Worm (Caenorhabditis elegans) whole organism, L3 larva: ENCODE data around the gene fbxc-23.

Experiments used
- R02D3.7 ChIP-seq: fragments of 150-350 bp; optimal IDR thresholded peaks from 2 replicates; lab custom pipeline; 2014; ENCODE audit warnings: missing biosample characterization, missing genetic modification characterization
- ZK546.5 ChIP-seq: sonication (generic microtip); optimal IDR thresholded peaks from 2 replicates; lab custom pipeline; 2017; ENCODE audit warnings: missing biosample characterization, missing genetic modification characterization
- ama-1 ChIP-seq: fragments of 150-350 bp; optimal IDR thresholded peaks from 2 replicates; lab custom pipeline; 2018
- ceh-16 ChIP-seq: sonication (generic microtip); optimal IDR thresholded peaks from 2 replicates; lab custom pipeline; 2017; ENCODE audit warnings: missing biosample characterization, missing genetic modification characterization
- ceh-82 ChIP-seq: fragments of 150-350 bp; optimal IDR thresholded peaks from 2 replicates; lab custom pipeline; 2014; ENCODE audit warnings: missing biosample characterization, missing genetic modification characterization
- daf-12 ChIP-seq: fragments of 150-350 bp; optimal IDR thresholded peaks from 2 replicates; lab custom pipeline; 2014; ENCODE audit warnings: missing biosample characterization, missing genetic modification reagents, missing genetic modification characterization
- egl-5 ChIP-seq: fragments of 150-350 bp; optimal IDR thresholded peaks from 2 replicates; lab custom pipeline; 2017; ENCODE audit warnings: missing biosample characterization, missing genetic modification reagents, missing genetic modification characterization, inconsistent platforms
- elt-1 ChIP-seq: fragments of 150-350 bp; optimal IDR thresholded peaks from 2 replicates; lab custom pipeline; 2014; ENCODE audit warnings: missing biosample characterization, missing genetic modification characterization
- elt-2 ChIP-seq: sonication (generic microtip); optimal IDR thresholded peaks from 2 replicates; lab custom pipeline; 2016; ENCODE audit warnings: missing genetic modification reagents, mild to moderate bottlenecking, missing genetic modification characterization, missing compliant biosample characterization
- elt-3 ChIP-seq, 3 experiments: fragments of 150-350 bp in 1 of 3; sonication (generic microtip) in 2 of 3; optimal IDR thresholded peaks; 2 replicates in 2 of 3; 4 replicates in 1 of 3; lab custom pipeline; 2014 to 2017; ENCODE audit warnings: missing biosample characterization in 3 of 3, missing genetic modification characterization in 3 of 3
- eor-1 ChIP-seq, 2 experiments: fragments of 150-350 bp; optimal IDR thresholded peaks; 2 replicates each; lab custom pipeline; 2014 to 2018; ENCODE audit warnings: missing biosample characterization in 2 of 2, missing genetic modification characterization in 2 of 2
- fkh-10 ChIP-seq: sonication (generic microtip); optimal IDR thresholded peaks from 2 replicates; lab custom pipeline; 2017; ENCODE audit warnings: missing biosample characterization, missing genetic modification reagents, missing genetic modification characterization
- fkh-2 ChIP-seq: fragments of 150-350 bp; optimal IDR thresholded peaks from 2 replicates; lab custom pipeline; 2014; ENCODE audit warnings: missing biosample characterization, missing genetic modification reagents, missing genetic modification characterization
- fos-1 ChIP-seq: fragments of 150-350 bp; optimal IDR thresholded peaks from 2 replicates; lab custom pipeline; 2014; ENCODE audit warnings: missing biosample characterization, missing genetic modification characterization
- hmg-11 ChIP-seq: sonication (generic microtip); optimal IDR thresholded peaks from 2 replicates; lab custom pipeline; 2016; ENCODE audit warnings: missing genetic modification characterization, missing compliant biosample characterization
- jun-1 ChIP-seq: fragments of 150-350 bp; optimal IDR thresholded peaks from 2 replicates; lab custom pipeline; 2014; ENCODE audit warnings: missing biosample characterization, missing genetic modification reagents, missing genetic modification characterization
- lin-15B ChIP-seq: fragments of 150-350 bp; optimal IDR thresholded peaks from 2 replicates; lab custom pipeline; 2014; ENCODE audit warnings: missing biosample characterization, missing genetic modification characterization
- lin-39 ChIP-seq: fragments of 150-350 bp; optimal IDR thresholded peaks from 2 replicates; lab custom pipeline; 2018; ENCODE audit warnings: missing biosample characterization, missing genetic modification reagents, missing genetic modification characterization
- mml-1 ChIP-seq: fragments of 150-350 bp; sonication (generic microtip); optimal IDR thresholded peaks from 3 replicates; lab custom pipeline; 2014; ENCODE audit warnings: missing biosample characterization, missing genetic modification characterization
- nfya-1 ChIP-seq: sonication (generic microtip); optimal IDR thresholded peaks from 2 replicates; lab custom pipeline; 2017; ENCODE audit warnings: missing genetic modification characterization, mild to moderate bottlenecking, missing compliant biosample characterization, antibody characterized with exemption, moderate library complexity; ENCODE audit not compliant: insufficient read depth
- nhr-11 ChIP-seq: fragments of 150-350 bp; optimal IDR thresholded peaks from 2 replicates; lab custom pipeline; 2014; ENCODE audit warnings: missing biosample characterization, missing genetic modification characterization
- nhr-12 ChIP-seq: fragments of 150-350 bp; optimal IDR thresholded peaks from 2 replicates; lab custom pipeline; 2014; ENCODE audit warnings: missing biosample characterization, missing genetic modification characterization
- nhr-23 ChIP-seq: fragments of 150-350 bp; optimal IDR thresholded peaks from 2 replicates; lab custom pipeline; 2014; ENCODE audit warnings: missing biosample characterization, missing genetic modification reagents, missing genetic modification characterization
- nhr-237 ChIP-seq: fragments of 150-350 bp; optimal IDR thresholded peaks from 2 replicates; lab custom pipeline; 2014; ENCODE audit warnings: missing biosample characterization, missing genetic modification characterization
- nhr-25 ChIP-seq: sonication (generic microtip); optimal IDR thresholded peaks from 2 replicates; lab custom pipeline; 2017; ENCODE audit warnings: missing biosample characterization, missing genetic modification characterization
- nhr-28 ChIP-seq: fragments of 150-350 bp; optimal IDR thresholded peaks from 2 replicates; lab custom pipeline; 2014; ENCODE audit warnings: missing biosample characterization, missing genetic modification characterization
- nhr-43 ChIP-seq: sonication (generic microtip); optimal IDR thresholded peaks from 2 replicates; lab custom pipeline; 2016; ENCODE audit warnings: mild to moderate bottlenecking, missing genetic modification characterization, missing compliant biosample characterization; ENCODE audit not compliant: poor library complexity, severe bottlenecking
- nhr-67 ChIP-seq: fragments of 150-350 bp; optimal IDR thresholded peaks from 2 replicates; lab custom pipeline; 2014; ENCODE audit warnings: missing biosample characterization, missing genetic modification characterization
- nhr-76 ChIP-seq: fragments of 150-350 bp; sonication (generic microtip); optimal IDR thresholded peaks from 5 replicates; lab custom pipeline; 2014; ENCODE audit warnings: missing biosample characterization, missing genetic modification characterization
- nhr-77 ChIP-seq: fragments of 150-350 bp; optimal IDR thresholded peaks from 2 replicates; lab custom pipeline; 2014; ENCODE audit warnings: missing biosample characterization, missing genetic modification characterization
- pha-4 ChIP-seq: fragments of 150-350 bp; optimal IDR thresholded peaks from 2 replicates; lab custom pipeline; 2014; ENCODE audit warnings: missing biosample characterization, missing genetic modification reagents, missing genetic modification characterization
- pqm-1 ChIP-seq: fragments of 150-350 bp; optimal IDR thresholded peaks from 2 replicates; lab custom pipeline; 2017; ENCODE audit warnings: missing biosample characterization, missing genetic modification characterization, inconsistent platforms
- skn-1 ChIP-seq: fragments of 150-350 bp; optimal IDR thresholded peaks from 2 replicates; lab custom pipeline; 2014; ENCODE audit warnings: missing biosample characterization, missing genetic modification characterization
- snpc-4 ChIP-seq: fragments of 150-350 bp; optimal IDR thresholded peaks from 2 replicates; lab custom pipeline; 2014; ENCODE audit warnings: missing biosample characterization, missing genetic modification characterization
- unc-39 ChIP-seq: sonication (generic microtip); optimal IDR thresholded peaks from 4 replicates; lab custom pipeline; 2017; ENCODE audit warnings: missing biosample characterization, missing genetic modification characterization
- unc-62 ChIP-seq: fragments of 150-350 bp; sonication (generic microtip); optimal IDR thresholded peaks from 4 replicates; lab custom pipeline; 2014; ENCODE audit warnings: missing biosample characterization, missing genetic modification reagents, missing genetic modification characterization

Gene fbxc-23

DNA sequence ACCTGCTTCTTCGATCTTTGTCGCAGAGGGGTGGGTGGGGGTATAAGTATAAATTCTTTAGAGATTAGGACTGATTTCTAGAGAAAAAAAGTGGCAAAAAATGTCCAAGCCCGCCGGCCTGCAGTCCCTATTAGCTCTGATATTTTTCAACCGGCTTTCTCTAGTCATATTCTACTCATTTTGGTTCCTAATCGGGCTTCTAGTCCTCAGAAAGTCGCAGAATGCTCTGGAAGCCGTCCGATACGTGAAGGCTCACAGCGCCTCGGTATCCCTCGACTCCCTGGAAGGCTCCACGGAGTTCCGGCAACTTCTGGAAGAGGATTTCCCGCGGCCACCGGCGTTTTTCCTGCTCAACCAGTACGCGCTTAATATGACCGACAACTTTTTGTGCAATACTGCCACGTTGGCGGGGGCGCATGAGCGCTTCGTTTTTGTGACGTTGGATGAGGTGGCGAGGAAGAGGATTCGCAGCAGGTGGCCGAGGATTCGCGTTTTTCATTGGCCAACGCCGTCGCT, 10.6 kb downstream of the fbxc-23 start, which contains the start of gene Y48E1B.8:
Gene Y48E1B.8, plus strand, starts transcription at position 51 of the 516 bp plus-strand sequence.
- TF ChIP-seq ceh-16 (no peak), R02D3.7 (tag; lab: Kevin White, UChicago) (no peak), nhr-43 (tag; lab: Kevin White, UChicago) (no peak), nhr-237 (tag; lab: Kevin White, UChicago) (no peak), egl-5 (tag; lab: Kevin White, UChicago) (no peak), nhr-76 (tag; lab: Kevin White, UChicago) (no peak)

DNA sequence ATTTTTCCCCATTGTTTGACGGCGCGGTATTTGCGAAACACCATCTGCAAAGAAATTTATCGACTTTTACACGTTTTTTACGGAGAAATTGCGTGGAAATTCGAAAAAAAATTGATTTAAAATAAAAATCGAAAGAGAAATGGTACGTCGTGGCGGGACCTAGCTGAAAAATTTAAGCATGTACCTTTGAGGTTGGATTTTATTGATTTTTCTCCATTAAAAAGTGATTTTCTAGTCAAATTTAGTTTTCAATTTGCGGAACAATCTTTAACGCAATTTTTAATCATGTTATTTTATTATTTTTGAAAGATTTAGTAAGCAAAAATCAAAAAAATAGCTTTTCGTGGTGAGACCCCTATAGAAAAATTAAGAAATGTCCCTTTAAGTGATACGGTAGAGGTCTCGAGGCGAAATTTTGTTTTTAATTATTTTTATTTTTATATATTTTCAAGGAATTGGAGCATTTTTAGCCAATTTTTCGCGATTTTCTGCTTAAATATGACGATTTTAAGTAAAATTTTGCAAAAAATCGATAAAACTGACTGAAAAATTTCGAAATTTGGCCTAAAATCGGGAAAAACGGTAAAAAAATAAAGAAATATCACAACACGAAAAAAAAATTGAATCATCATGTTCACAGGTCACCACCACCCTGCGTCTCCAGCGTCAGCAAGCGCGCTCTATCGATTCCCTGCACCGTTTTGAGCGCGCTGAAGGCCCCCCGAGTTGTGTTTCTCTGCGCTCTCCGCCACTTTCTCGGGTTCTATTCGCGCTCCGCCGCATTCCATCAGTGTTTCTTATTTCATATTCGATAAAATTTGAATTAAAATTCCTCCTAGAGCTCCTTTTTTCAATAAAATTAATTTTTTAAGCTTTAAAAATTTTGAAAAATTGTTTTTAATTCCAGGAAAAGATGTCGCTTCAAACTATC, 21.1 kb downstream of the fbxc-23 start, which contains the start of the genes mrpl-37 and lin-38:
Gene mrpl-37, minus strand, starts transcription at position 51 of the 931 bp plus-strand sequence.
Gene lin-38, plus strand, starts transcription at position 908 of the 931 bp plus-strand sequence.
- TF ChIP-seq ZK546.5 (tag; lab: Kevin White, UChicago) (no peak), lin-39 (peak; percentile 91), snpc-4 (tag; lab: Kevin White, UChicago) (peak; percentile 79), pqm-1 (no peak), nhr-25 (tag; lab: Kevin White, UChicago) (peak; percentile 61), nfya-1 (tag; lab: Kevin White, UChicago) (peak; percentile 83), lin-15B (peak; percentile 97), nhr-237 (tag; lab: Kevin White, UChicago) (no peak), ama-1 (lab: Kevin White, UChicago) (no peak), eor-1 (tag; optimal IDR thresholded peaks at IDR 0.05; lab: Kevin White, UChicago) (no peak), nhr-11 (no peak), jun-1 (tag; lab: Kevin White, UChicago) (no peak), pha-4 (tag; lab: Kevin White, UChicago) (peak; percentile 88), daf-12 (no peak), R02D3.7 (tag; lab: Kevin White, UChicago) (no peak), nhr-23 (tag; lab: Kevin White, UChicago) (peak; percentile 67), elt-1 (tag; lab: Kevin White, UChicago) (peak; percentile 51), nhr-43 (tag; lab: Kevin White, UChicago) (no peak), elt-2 (tag; lab: Kevin White, UChicago) (peak; percentile 47), nhr-12 (tag; lab: Kevin White, UChicago) (no peak), ceh-16 (no peak), fos-1 (tag; lab: Kevin White, UChicago) (no peak), unc-62 (GFP tag; lab: Kevin White, UChicago) (no peak), hmg-11 (tag; lab: Kevin White, UChicago) (peak; percentile 72), skn-1 (tag; lab: Kevin White, UChicago) (no peak), nhr-77 (no peak), nhr-28 (tag; lab: Kevin White, UChicago) (no peak), nhr-76 (tag; lab: Kevin White, UChicago) (no peak), elt-3 (tag; optimal IDR thresholded peaks at IDR 0.05; lab: Kevin White, UChicago) (no peak), mml-1 (tag; lab: Kevin White, UChicago) (no peak), fkh-10 (GFP tag; lab: Kevin White, UChicago) (no peak), fkh-2 (tag; lab: Kevin White, UChicago) (no peak), ceh-82 (tag; lab: Kevin White, UChicago) (no peak), egl-5 (tag; lab: Kevin White, UChicago) (no peak), nhr-67 (tag; lab: Kevin White, UChicago) (no peak)
- TF ChIP-seq, all 47 proteins: peak for 10

- TF ChIP-seq fkh-2 (tag; lab: Kevin White, UChicago) (no peak), fos-1 (tag; lab: Kevin White, UChicago) (no peak), eor-1 (tag; optimal IDR thresholded peaks at IDR 0.05; lab: Kevin White, UChicago) (no peak), hmg-11 (tag; lab: Kevin White, UChicago) (no peak), unc-62 (GFP tag; lab: Kevin White, UChicago) (no peak), unc-39 (no peak), nhr-25 (tag; lab: Kevin White, UChicago) (no peak), R02D3.7 (tag; lab: Kevin White, UChicago) (no peak), nhr-77 (no peak), elt-3 (tag; optimal IDR thresholded peaks at IDR 0.05; lab: Kevin White, UChicago) (no peak)
These were observed 22.0 kb downstream of the fbxc-23 start for ce11 chrII:13574395-13574794.
